Worm (Caenorhabditis elegans) whole organism, late embryonic: ENCODE measurements around the gene nspa-8.

Experiments used
- C08G9.2 ChIP-seq: sonication (generic microtip); optimal IDR thresholded peaks from 2 replicates; lab custom pipeline; 2016; ENCODE audit warnings: mild to moderate bottlenecking, missing genetic modification characterization, moderate library complexity, missing compliant biosample characterization
- K02D7.2 ChIP-seq: sonication (generic microtip); optimal IDR thresholded peaks from 2 replicates; lab custom pipeline; 2017; ENCODE audit warnings: mild to moderate bottlenecking, missing genetic modification characterization, missing compliant biosample characterization
- K09A11.1 ChIP-seq: sonication (generic microtip); optimal IDR thresholded peaks from 2 replicates; lab custom pipeline; 2017; ENCODE audit warnings: antibody characterized with exemption, mild to moderate bottlenecking, missing genetic modification characterization, missing compliant biosample characterization; ENCODE audit not compliant: insufficient read depth
- T23F11.4 ChIP-seq: fragments of 200-800 bp; sonication (Bioruptor generic); optimal IDR thresholded peaks from 2 replicates; lab custom pipeline; 2018; ENCODE audit warnings: mild to moderate bottlenecking, missing genetic modification characterization, missing compliant biosample characterization
- Y22D7AL.16 ChIP-seq: sonication (generic microtip); optimal IDR thresholded peaks from 2 replicates; lab custom pipeline; 2016; ENCODE audit warnings: missing genetic modification characterization, missing compliant biosample characterization
- ahr-1 ChIP-seq: sonication (generic microtip); optimal IDR thresholded peaks from 2 replicates; lab custom pipeline; 2016; ENCODE audit warnings: missing genetic modification characterization, missing compliant biosample characterization
- ceh-31 ChIP-seq: sonication (generic microtip); optimal IDR thresholded peaks from 2 replicates; lab custom pipeline; 2016; ENCODE audit warnings: missing genetic modification characterization, missing compliant biosample characterization
- ceh-34 ChIP-seq: sonication (generic microtip); optimal IDR thresholded peaks from 2 replicates; lab custom pipeline; 2016; ENCODE audit warnings: mild to moderate bottlenecking, missing genetic modification characterization, missing compliant biosample characterization
- ceh-6 ChIP-seq: fragments of 200-800 bp; sonication (Bioruptor generic); optimal IDR thresholded peaks from 2 replicates; lab custom pipeline; 2018; ENCODE audit warnings: mild to moderate bottlenecking, missing genetic modification characterization, missing compliant biosample characterization
- che-1 ChIP-seq: sonication (generic microtip); optimal IDR thresholded peaks from 2 replicates; lab custom pipeline; 2016; ENCODE audit warnings: mild to moderate bottlenecking, missing genetic modification characterization, missing compliant biosample characterization
- dve-1 ChIP-seq: sonication (generic microtip); optimal IDR thresholded peaks from 2 replicates; lab custom pipeline; 2017; ENCODE audit warnings: antibody characterized with exemption, mild to moderate bottlenecking, missing genetic modification characterization, missing compliant biosample characterization
- elt-2 ChIP-seq: sonication (generic microtip); optimal IDR thresholded peaks from 2 replicates; lab custom pipeline; 2016; ENCODE audit warnings: missing genetic modification reagents, missing genetic modification characterization, missing compliant biosample characterization
- elt-4 ChIP-seq: sonication (generic microtip); optimal IDR thresholded peaks from 2 replicates; lab custom pipeline; 2016; ENCODE audit warnings: missing genetic modification characterization, missing compliant biosample characterization
- hlh-30 ChIP-seq: sonication (generic microtip); optimal IDR thresholded peaks from 2 replicates; lab custom pipeline; 2017; ENCODE audit warnings: antibody characterized with exemption, missing genetic modification characterization, missing compliant biosample characterization; ENCODE audit not compliant: insufficient read depth
- hlh-6 ChIP-seq: sonication (generic microtip); optimal IDR thresholded peaks from 2 replicates; lab custom pipeline; 2016; ENCODE audit warnings: missing genotype, missing genetic modification characterization, missing compliant biosample characterization
- hlh-8 ChIP-seq: sonication (generic microtip); optimal IDR thresholded peaks from 2 replicates; lab custom pipeline; 2016; ENCODE audit warnings: missing genotype, missing genetic modification characterization, missing compliant biosample characterization
- lim-6 ChIP-seq: sonication (generic microtip); optimal IDR thresholded peaks from 2 replicates; lab custom pipeline; 2016; ENCODE audit warnings: missing genetic modification characterization, missing compliant biosample characterization
- nfya-1 ChIP-seq: sonication (generic microtip); optimal IDR thresholded peaks from 2 replicates; lab custom pipeline; 2017; ENCODE audit warnings: missing genetic modification characterization, mild to moderate bottlenecking, missing compliant biosample characterization, antibody characterized with exemption, moderate library complexity
- nhr-11 ChIP-seq: fragments of 150-350 bp; optimal IDR thresholded peaks from 2 replicates; lab custom pipeline; 2014; ENCODE audit warnings: missing biosample characterization, missing genetic modification characterization
- nhr-232 ChIP-seq: sonication (generic microtip); optimal IDR thresholded peaks from 2 replicates; lab custom pipeline; 2016; ENCODE audit warnings: missing genetic modification characterization, missing compliant biosample characterization
- odd-2 ChIP-seq: sonication (generic microtip); optimal IDR thresholded peaks from 2 replicates; lab custom pipeline; 2017; ENCODE audit warnings: antibody characterized with exemption, mild to moderate bottlenecking, missing genetic modification characterization, missing compliant biosample characterization
- pag-3 ChIP-seq: sonication (generic microtip); optimal IDR thresholded peaks from 2 replicates; lab custom pipeline; 2016; ENCODE audit warnings: missing compliant biosample characterization, missing genetic modification characterization, borderline replicate concordance
- pat-9 ChIP-seq: fragments of 200-800 bp; sonication (Bioruptor generic); optimal IDR thresholded peaks from 2 replicates; lab custom pipeline; 2018; ENCODE audit warnings: mild to moderate bottlenecking, missing genetic modification characterization, moderate library complexity, missing compliant biosample characterization
- ref-2 ChIP-seq: sonication (generic microtip); optimal IDR thresholded peaks from 2 replicates; lab custom pipeline; 2016; ENCODE audit warnings: missing genetic modification characterization, missing compliant biosample characterization
- sox-4 ChIP-seq: sonication (generic microtip); optimal IDR thresholded peaks from 2 replicates; lab custom pipeline; 2017; ENCODE audit warnings: mild to moderate bottlenecking, missing genetic modification characterization, inconsistent platforms, missing compliant biosample characterization
- tbx-2 ChIP-seq: sonication (generic microtip); optimal IDR thresholded peaks from 2 replicates; lab custom pipeline; 2016; ENCODE audit warnings: missing genetic modification characterization, missing compliant biosample characterization
- tbx-7 ChIP-seq: sonication (generic microtip); optimal IDR thresholded peaks from 2 replicates; lab custom pipeline; 2016; ENCODE audit warnings: missing genotype, missing genetic modification characterization, missing compliant biosample characterization
- unc-3 ChIP-seq, 2 experiments: fragments of 200-800 bp in 1 of 2; sonication (Bioruptor generic) in 1 of 2; sonication (generic microtip) in 1 of 2; conservative IDR thresholded peaks in 1 of 2; optimal IDR thresholded peaks in 1 of 2; 2 replicates each; pipeline versions ENCODE4 v1.3.6 to Lab custom; 2016 to 2022; ENCODE audit warnings: missing compliant biosample characterization in 2 of 2, missing genetic modification characterization in 2 of 2, missing genetic modification reagents in 1 of 2
- unc-42 ChIP-seq: sonication (generic microtip); optimal IDR thresholded peaks from 2 replicates; lab custom pipeline; 2016; ENCODE audit warnings: missing genotype, missing genetic modification characterization, missing compliant biosample characterization
- unc-86 ChIP-seq: sonication (generic microtip); optimal IDR thresholded peaks from 2 replicates; lab custom pipeline; 2016; ENCODE audit warnings: missing genetic modification characterization, missing compliant biosample characterization

Gene nspa-8

DNA sequence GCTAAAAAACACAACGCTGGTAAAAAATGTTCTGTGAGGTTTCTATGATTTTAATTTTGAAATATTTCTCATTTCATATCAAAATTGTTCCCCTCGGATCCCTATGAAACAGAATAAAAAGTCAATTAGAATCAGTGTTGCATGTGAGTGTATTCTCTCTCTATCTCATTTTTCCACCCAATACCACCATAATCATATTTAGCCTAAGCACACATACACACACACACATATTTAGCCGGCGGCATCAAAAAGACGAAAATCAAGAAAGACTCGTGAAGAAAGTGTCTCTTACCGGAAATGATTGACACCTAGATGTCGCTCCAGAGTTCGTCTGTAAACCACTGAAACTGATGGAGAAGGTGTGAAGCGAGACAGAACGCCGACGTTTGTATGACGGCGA is 27.4 kb upstream of the nspa-8 start:
- TF ChIP-seq K02D7.2 (no peak), hlh-8 (no peak), unc-42 (tag; lab: Kevin White, UChicago) (peak; percentile 84), che-1 (tag; lab: Kevin White, UChicago) (no peak), odd-2 (tag; lab: Kevin White, UChicago) (no peak), ahr-1 (no peak), unc-3 (GFP tag; conservative IDR thresholded peaks at IDR 0.05; lab: Robert Waterston, UW) (no peak), unc-3 (tag; optimal IDR thresholded peaks at IDR 0.05; lab: Kevin White, UChicago) (no peak)

DNA sequence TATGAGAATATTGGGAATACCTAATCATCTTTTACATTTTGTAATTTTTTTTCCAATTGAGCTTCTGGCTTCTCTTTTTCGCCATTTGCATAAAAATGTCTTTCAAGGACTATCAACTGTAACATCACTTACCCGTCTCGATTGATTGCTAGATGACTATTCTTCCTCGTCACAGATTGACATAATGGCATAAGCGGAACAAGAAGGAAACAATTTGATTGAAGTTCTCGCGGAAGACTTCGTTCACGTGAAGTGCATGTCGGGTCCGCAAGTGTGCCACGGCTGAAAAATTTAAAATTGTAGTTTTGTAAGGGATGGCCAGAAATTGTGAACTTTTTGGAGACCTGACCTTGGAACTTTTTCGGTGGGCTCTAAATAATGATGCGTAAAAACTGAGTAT is 26.9 kb upstream of the nspa-8 start:
- TF ChIP-seq nhr-11 (tag; lab: Kevin White, UChicago) (no peak), ceh-6 (GFP tag; lab: Kevin White, UChicago) (no peak), C08G9.2 (no peak), ceh-34 (tag; lab: Kevin White, UChicago) (no peak), hlh-30 (tag; lab: Kevin White, UChicago) (no peak), che-1 (tag; lab: Kevin White, UChicago) (no peak), elt-2 (tag; lab: Kevin White, UChicago) (no peak), elt-4 (tag; lab: Kevin White, UChicago) (no peak)

DNA sequence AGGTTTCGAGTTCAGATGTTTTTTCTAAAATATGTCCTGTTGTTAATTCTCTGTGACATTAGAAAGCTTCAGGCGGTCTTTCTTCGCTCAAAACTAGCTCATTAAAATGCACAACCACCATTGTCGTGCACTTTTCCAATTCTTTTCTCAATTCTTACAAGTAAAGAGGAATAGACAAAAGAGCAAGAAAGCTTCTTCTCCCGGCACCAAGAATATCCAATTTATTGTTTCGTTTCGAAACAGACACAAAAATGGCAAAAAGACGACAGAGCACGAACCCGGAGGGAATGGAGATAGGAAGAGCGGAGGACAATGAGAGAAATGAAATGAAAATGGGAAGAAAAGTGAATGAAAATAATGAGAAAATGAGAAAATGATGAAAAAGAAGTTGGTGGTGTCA is 25.8 kb upstream of the nspa-8 start:
- TF ChIP-seq elt-2 (tag; lab: Kevin White, UChicago) (no peak), unc-42 (tag; lab: Kevin White, UChicago) (peak; percentile 6)

DNA sequence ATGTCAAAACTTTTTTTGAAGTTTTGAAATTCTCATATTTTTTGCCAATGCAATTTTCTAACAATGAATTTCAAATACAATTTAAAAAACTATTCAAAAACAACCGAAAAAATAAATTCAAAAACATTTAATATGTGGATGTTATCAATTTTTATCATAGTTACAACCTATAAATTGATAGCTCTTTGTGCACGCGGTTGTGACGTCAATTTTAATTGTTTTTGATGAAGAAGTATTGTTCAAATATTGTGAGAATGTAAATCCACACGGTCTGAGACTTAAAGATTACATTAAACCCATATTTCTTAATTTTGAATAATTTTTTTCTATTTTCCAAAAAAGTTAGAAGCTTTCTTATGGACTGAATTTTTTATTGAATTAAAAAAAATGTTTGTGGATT is 25.1 kb upstream of the nspa-8 start:
- TF ChIP-seq Y22D7AL.16 (tag; lab: Kevin White, UChicago) (no peak), elt-2 (tag; lab: Kevin White, UChicago) (peak; percentile 15)

DNA sequence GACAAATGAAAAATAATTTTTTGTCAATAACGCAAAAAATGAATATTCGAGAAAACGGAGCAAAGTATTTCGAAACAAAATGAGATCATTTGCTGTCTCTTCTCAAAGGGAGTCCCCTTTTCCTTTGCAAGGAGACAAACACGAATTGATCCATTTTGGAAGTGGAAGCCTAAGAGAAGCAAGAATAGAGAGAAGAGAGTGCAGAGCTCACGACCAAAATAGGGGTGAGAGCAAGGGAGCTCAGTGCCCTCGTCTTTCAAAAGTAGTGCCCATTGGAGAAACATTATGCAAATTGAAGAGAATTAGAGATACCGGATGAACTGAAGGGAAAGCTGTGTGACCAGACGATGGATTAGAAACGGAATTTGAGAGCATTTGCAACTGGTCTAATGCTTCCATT is 24.4 kb upstream of the nspa-8 start:
- TF ChIP-seq tbx-2 (tag; lab: Kevin White, UChicago) (peak; percentile 39), unc-42 (tag; lab: Kevin White, UChicago) (peak; percentile 60), dve-1 (tag; lab: Kevin White, UChicago) (no peak), ref-2 (tag; lab: Kevin White, UChicago) (no peak), ceh-34 (tag; lab: Kevin White, UChicago) (peak; percentile 44), ceh-31 (tag; lab: Kevin White, UChicago) (peak; percentile 51)

DNA sequence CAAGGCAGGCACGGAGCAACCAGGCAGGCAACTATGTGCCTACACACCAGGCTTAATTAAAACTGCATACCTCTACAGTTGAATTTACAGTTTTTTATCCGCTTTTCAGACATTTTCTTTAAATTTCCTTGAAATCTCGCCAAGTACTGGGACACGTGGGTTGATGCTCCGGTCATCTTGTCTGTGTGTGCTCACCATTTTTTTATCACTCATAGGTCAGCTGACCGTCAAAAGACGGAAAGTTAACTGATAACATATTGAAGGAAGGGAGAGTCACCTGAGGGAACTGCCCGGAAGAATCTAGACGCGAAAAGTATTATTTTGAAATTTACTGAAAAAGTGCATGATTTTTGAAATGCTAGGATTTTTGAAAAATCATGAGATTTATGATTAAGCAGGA is 23.7 kb upstream of the nspa-8 start:
- TF ChIP-seq nhr-232 (tag; lab: Kevin White, UChicago) (no peak), unc-86 (tag; lab: Kevin White, UChicago) (no peak), K09A11.1 (tag; lab: Kevin White, UChicago) (no peak), pag-3 (tag; lab: Kevin White, UChicago) (no peak), hlh-30 (tag; lab: Kevin White, UChicago) (peak; percentile 47), C08G9.2 (no peak), nfya-1 (no peak), lim-6 (tag; lab: Kevin White, UChicago) (no peak), elt-2 (tag; lab: Kevin White, UChicago) (peak; percentile 72), hlh-8 (no peak), sox-4 (tag; lab: Kevin White, UChicago) (no peak), pat-9 (tag; lab: Kevin White, UChicago) (no peak), unc-3 (GFP tag; conservative IDR thresholded peaks at IDR 0.05; lab: Robert Waterston, UW) (no peak), unc-3 (tag; optimal IDR thresholded peaks at IDR 0.05; lab: Kevin White, UChicago) (no peak), hlh-6 (no peak)

DNA sequence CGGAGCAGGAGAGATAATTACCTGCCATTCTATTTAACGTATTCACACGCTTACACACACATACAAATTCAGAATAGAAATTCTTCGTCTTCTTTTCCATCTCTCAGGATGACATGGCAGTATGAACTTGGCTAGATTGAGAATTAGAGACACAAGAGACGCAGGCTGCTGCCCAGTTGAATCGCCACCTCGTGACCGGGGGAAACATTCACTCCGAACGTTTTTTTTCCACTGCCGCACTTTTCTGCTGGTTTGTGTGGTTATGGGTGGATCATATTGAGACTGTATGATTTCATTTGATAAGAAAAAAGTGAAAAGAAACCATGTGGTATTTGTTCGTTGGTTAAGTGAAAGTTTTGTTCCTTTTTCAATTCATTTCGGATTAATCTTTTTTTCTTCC is 22.8 kb upstream of the nspa-8 start:
- TF ChIP-seq tbx-7 (tag; lab: Kevin White, UChicago) (no peak), nfya-1 (peak; percentile 32), T23F11.4 (GFP tag; lab: Kevin White, UChicago) (no peak), hlh-30 (tag; lab: Kevin White, UChicago) (peak; percentile 89), ceh-31 (tag; lab: Kevin White, UChicago) (peak; percentile 10)
- TF ChIP-seq, all 69 proteins: peak for 3
